Worm (Caenorhabditis elegans): Measurements from ENCODE around the gene Y22D7AR.2.

The Y22D7AR.2 gene

DNA sequence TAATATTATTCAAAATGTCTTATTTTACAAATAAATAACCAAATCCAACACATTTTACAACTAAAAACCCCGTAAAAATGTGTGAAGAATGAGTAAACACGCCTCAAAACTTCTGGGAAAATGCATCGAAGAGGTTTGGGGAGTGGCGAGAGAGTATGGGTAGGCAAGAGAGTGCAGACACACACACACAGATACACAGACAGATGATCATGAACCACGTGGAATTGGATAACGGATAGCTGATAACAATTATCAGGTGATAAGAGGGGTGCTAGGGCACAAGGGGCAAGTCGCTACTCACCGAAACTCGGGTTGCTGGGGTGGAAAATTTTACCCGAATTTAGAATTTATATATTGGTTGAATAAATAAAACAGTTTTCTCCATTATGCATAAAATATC, 23.5 kb upstream of the Y22D7AR.2 start:
- TF ChIP-seq hpl-2 (GFP tag; optimal IDR thresholded peaks at IDR 0.05) = no peak
- peak; percentile 66 for TF ChIP-seq nhr-19 (GFP tag; conservative IDR thresholded peaks at IDR 0.05)
- peak in 1 of 2 experiments; percentile 44 for TF ChIP-seq lin-35 (GFP tag; optimal IDR thresholded peaks at IDR 0.05)
- no peak for TF ChIP-seq nhr-47 (tag; optimal IDR thresholded peaks at IDR 0.05)
- peak; percentile 24 for TF ChIP-seq nhr-77 (tag; optimal IDR thresholded peaks at IDR 0.05)
- no peak for TF ChIP-seq snu-23 (GFP tag; optimal IDR thresholded peaks at IDR 0.05)
- 0 out of 2 replicates have a peak, but pooled peaks have one; percentile 16 for TF ChIP-seq mab-9 (GFP tag; IDR thresholded peaks at IDR 0.05)
- TF ChIP-seq lin-13 (GFP tag; optimal IDR thresholded peaks at IDR 0.05) = peak; percentile 49
- TF ChIP-seq blmp-1 (tag; optimal IDR thresholded peaks at IDR 0.05) = peak; percentile 4
- TF ChIP-seq efl-1 (optimal IDR thresholded peaks at IDR 0.05) = peak; percentile 25 to 46
- peak in 1 of 2 experiments; percentile 78 for TF ChIP-seq efl-1 (GFP tag; optimal IDR thresholded peaks at IDR 0.05 in 1 of 2)
- peak; percentile 45 for TF ChIP-seq tbx-2 (tag; optimal IDR thresholded peaks at IDR 0.05)
- TF ChIP-seq unc-130 (tag; optimal IDR thresholded peaks at IDR 0.05) = peak; percentile 80
- no peak for TF ChIP-seq unc-62 (GFP tag; optimal IDR thresholded peaks at IDR 0.05)
- no peak for TF ChIP-seq C04F5.9 (tag; optimal IDR thresholded peaks at IDR 0.05)
- no peak for TF ChIP-seq ces-1 (GFP tag; optimal IDR thresholded peaks at IDR 0.05)
- no peak for TF ChIP-seq aha-1 (tag; optimal IDR thresholded peaks at IDR 0.05)
- peak in 1 of 2 experiments; percentile 94 for TF ChIP-seq mdl-1 (tag; optimal IDR thresholded peaks at IDR 0.05)
- TF ChIP-seq skn-1 (tag; optimal IDR thresholded peaks at IDR 0.05) = peak; percentile 26
- TF ChIP-seq lsy-2 (tag; optimal IDR thresholded peaks at IDR 0.05) = peak in 1 of 2 experiments; percentile 41
- no peak for TF ChIP-seq pqm-1 (tag; optimal IDR thresholded peaks at IDR 0.05)
- peak; percentile 72 for TF ChIP-seq nhr-20 (tag; optimal IDR thresholded peaks at IDR 0.05)
- peak; percentile 54 for TF ChIP-seq nhr-90 (tag; optimal IDR thresholded peaks at IDR 0.05; ENCODE audit: poor library complexity)
- TF ChIP-seq lir-3 (tag; optimal IDR thresholded peaks at IDR 0.05; ENCODE audit: poor library complexity) = peak; percentile 20
- TF ChIP-seq fkh-8 (tag; optimal IDR thresholded peaks at IDR 0.05) = peak; percentile 60
- peak; percentile 80 for TF ChIP-seq rnt-1 (tag; optimal IDR thresholded peaks at IDR 0.05)
- TF ChIP-seq egl-13 (tag; optimal IDR thresholded peaks at IDR 0.05) = no peak
- no peak for TF ChIP-seq zag-1 (tag; optimal IDR thresholded peaks at IDR 0.05)
- no peak for TF ChIP-seq alr-1 (tag; optimal IDR thresholded peaks at IDR 0.05; ENCODE audit: borderline replicate concordance)
- no peak for TF ChIP-seq sox-4 (tag; optimal IDR thresholded peaks at IDR 0.05)
- peak; percentile 84 for TF ChIP-seq lin-14 (GFP tag; optimal IDR thresholded peaks at IDR 0.05)
- no peak for TF ChIP-seq efl-3 (GFP tag; optimal IDR thresholded peaks at IDR 0.05)
- peak; percentile 19 for TF ChIP-seq ztf-4 (tag; optimal IDR thresholded peaks at IDR 0.05)
- TF ChIP-seq dpl-1 (GFP tag; optimal IDR thresholded peaks at IDR 0.05) = peak; percentile 7 to 23 (median 22)
- no peak for TF ChIP-seq unc-30 (tag; optimal IDR thresholded peaks at IDR 0.05)
- no peak for TF ChIP-seq unc-86 (tag; optimal IDR thresholded peaks at IDR 0.05)
- TF ChIP-seq nhr-12 (tag; optimal IDR thresholded peaks at IDR 0.05) = no peak
- peak in 2 of 6 experiments; percentile 63 to 79 for TF ChIP-seq elt-3 (tag; optimal IDR thresholded peaks at IDR 0.05)
- peak; percentile 85 for TF ChIP-seq nhr-71 (tag; optimal IDR thresholded peaks at IDR 0.05)
- TF ChIP-seq swsn-7 (tag; optimal IDR thresholded peaks at IDR 0.05) = peak; percentile 28
- peak; percentile 64 for TF ChIP-seq nhr-85 (tag)
- no peak for TF ChIP-seq unc-98 (GFP tag; IDR thresholded peaks at IDR 0.05)
- peak; percentile 61 for TF ChIP-seq elt-2 (tag; optimal IDR thresholded peaks at IDR 0.05)

- TF ChIP-seq aha-1 (tag; optimal IDR thresholded peaks at IDR 0.05) (no peak), nhr-85 (tag) (peak; percentile 47)
These were observed 17.7 kb upstream of the Y22D7AR.2 start, which contains the start of gene Y22D7AR.7 for ce11 chrIII:1687999-1688398. TSS of gene Y22D7AR.7 (minus strand) at chrIII:1688099.

All from whole organism, L1 larva.